Fruit fly (Drosophila melanogaster) whole organism, embryonic: ENCODE measurements around the gene zf30C.

Experiments
- Adf1 ChIP-seq: fragments of 200-800 bp; sonication (Bioruptor generic); IDR thresholded peaks from 2 replicates; pipeline ENCODE4 v1.3.6; 2022; ENCODE audit warnings: missing biosample characterization, missing genetic modification characterization
- B-H1 ChIP-seq: fragments of 200-800 bp; sonication (Bioruptor generic); IDR thresholded peaks from 3 replicates; pipeline ENCODE4 v1.3.6; 2022; ENCODE audit warnings: missing biosample characterization, missing genetic modification characterization
- BEAF-32 ChIP-seq: fragments of 200-800 bp; sonication (Bioruptor generic); optimal IDR thresholded peaks from 3 replicates; lab custom pipeline; 2017; ENCODE audit warnings: missing biosample characterization, missing genetic modification characterization, mild to moderate bottlenecking, moderate library complexity, missing genetic modification reagents
- CG10366 ChIP-seq: fragments of 200-800 bp; sonication (Bioruptor generic); IDR thresholded peaks from 2 replicates; pipeline ENCODE4 v1.3.6; 2022; ENCODE audit warnings: missing biosample characterization, missing genetic modification characterization
- CG10979 ChIP-seq: fragments of 200-800 bp; sonication (Bioruptor generic); optimal IDR thresholded peaks from 2 replicates; lab custom pipeline; 2018; ENCODE audit warnings: missing biosample characterization, mild to moderate bottlenecking, missing genetic modification characterization, moderate library complexity
- CG11695 ChIP-seq: fragments of 200-800 bp; sonication (Bioruptor generic); IDR thresholded peaks from 3 replicates; pipeline ENCODE4 v1.3.6; 2022; ENCODE audit warnings: missing biosample characterization, missing genetic modification characterization
- CG1233 ChIP-seq: fragments of 200-800 bp; sonication (Bioruptor generic); optimal IDR thresholded peaks from 4 replicates; lab custom pipeline; 2018; ENCODE audit warnings: missing biosample characterization, mild to moderate bottlenecking, missing genetic modification characterization
- CG12769 ChIP-seq: fragments of 200-800 bp; sonication (Bioruptor generic); optimal IDR thresholded peaks from 2 replicates; lab custom pipeline; 2019; ENCODE audit warnings: missing biosample characterization, mild to moderate bottlenecking, missing genetic modification characterization, moderate library complexity
- CG15601 ChIP-seq: fragments of 200-800 bp; sonication (Bioruptor generic); optimal IDR thresholded peaks from 3 replicates; lab custom pipeline; 2019; ENCODE audit warnings: missing biosample characterization, mild to moderate bottlenecking, missing genetic modification characterization, moderate library complexity
- CG16813 ChIP-seq: fragments of 200-800 bp; sonication (Bioruptor generic); IDR thresholded peaks from 3 replicates; pipeline ENCODE4 v1.3.6; 2022; ENCODE audit warnings: missing biosample characterization, missing genetic modification characterization; ENCODE audit not compliant: partially characterized antibody
- CG18262 ChIP-seq: fragments of 200-800 bp; optimal IDR thresholded peaks from 3 replicates; lab custom pipeline; 2019; ENCODE audit warnings: missing biosample characterization, mild to moderate bottlenecking, missing genetic modification characterization, moderate library complexity
- CG2199 ChIP-seq: fragments of 200-800 bp; sonication (Bioruptor generic); IDR thresholded peaks from 3 replicates; pipeline ENCODE4 v1.3.6; 2022; ENCODE audit warnings: missing biosample characterization, missing genetic modification characterization
- CG34422 ChIP-seq: fragments of 200-800 bp; sonication (Bioruptor generic); IDR thresholded peaks from 3 replicates; pipeline ENCODE4 v1.3.6; 2022; ENCODE audit warnings: missing biosample characterization, missing genetic modification characterization
- CG5245 ChIP-seq: fragments of 200-800 bp; sonication (Bioruptor generic); optimal IDR thresholded peaks from 3 replicates; lab custom pipeline; 2016; ENCODE audit warnings: missing biosample characterization, missing genetic modification characterization
- CG8359 ChIP-seq: fragments of 200-800 bp; sonication (Bioruptor generic); optimal IDR thresholded peaks from 2 replicates; lab custom pipeline; 2017; ENCODE audit warnings: missing biosample characterization, mild to moderate bottlenecking, missing genetic modification characterization, borderline replicate concordance
- CG8944 ChIP-seq: fragments of 200-800 bp; sonication (Bioruptor generic); optimal IDR thresholded peaks from 3 replicates; lab custom pipeline; 2016; ENCODE audit warnings: missing biosample characterization, missing genetic modification characterization
- CG9609 ChIP-seq: fragments of 200-800 bp; sonication (Bioruptor generic); optimal IDR thresholded peaks from 3 replicates; lab custom pipeline; 2016; ENCODE audit warnings: missing biosample characterization, missing genetic modification characterization
- Chrac-16 ChIP-seq: fragments of 200-800 bp; sonication (Bioruptor generic); optimal IDR thresholded peaks from 3 replicates; lab custom pipeline; 2016; ENCODE audit warnings: missing biosample characterization, missing genetic modification characterization
- Dbx ChIP-seq: fragments of 200-800 bp; sonication (Bioruptor generic); IDR thresholded peaks from 3 replicates; pipeline ENCODE4 v1.3.6; 2022; ENCODE audit warnings: missing biosample characterization, missing genetic modification characterization
- Hmr ChIP-seq: fragments of 200-800 bp; sonication (Bioruptor generic); optimal IDR thresholded peaks from 3 replicates; lab custom pipeline; 2017; ENCODE audit warnings: mild to moderate bottlenecking, missing biosample characterization, missing genetic modification reagents, missing genetic modification characterization
- Hr78 ChIP-seq, 2 experiments: fragments of 200-800 bp in 1 of 2; fragments of >200 bp in 1 of 2; sonication (Bioruptor generic) in 1 of 2; optimal IDR thresholded peaks; 2 replicates each; lab custom pipeline; 2017 to 2019; ENCODE audit warnings: missing biosample characterization in 2 of 2, missing genetic modification characterization in 2 of 2, mild to moderate bottlenecking in 1 of 2, moderate library complexity in 1 of 2
- Hsf ChIP-seq: fragments of 200-800 bp; sonication (Bioruptor generic); optimal IDR thresholded peaks from 3 replicates; lab custom pipeline; 2016; ENCODE audit warnings: missing biosample characterization, missing genetic modification characterization
- Lim3 ChIP-seq: fragments of 200-800 bp; sonication (Bioruptor generic); IDR thresholded peaks from 2 replicates; pipeline ENCODE4 v1.3.6; 2022; ENCODE audit warnings: missing biosample characterization, missing genetic modification characterization
- Myb ChIP-seq: fragments of 200-800 bp; sonication (Bioruptor generic); optimal IDR thresholded peaks from 2 replicates; lab custom pipeline; 2016; ENCODE audit warnings: missing biosample characterization, missing genetic modification characterization
- NC2β ChIP-seq: fragments of 200-800 bp; sonication (Bioruptor generic); optimal IDR thresholded peaks from 2 replicates; lab custom pipeline; 2016; ENCODE audit warnings: missing biosample characterization, missing genetic modification characterization
- Optix ChIP-seq: fragments of 200-800 bp; sonication (Bioruptor generic); IDR thresholded peaks from 3 replicates; pipeline ENCODE4 v1.3.6; 2022; ENCODE audit warnings: missing biosample characterization, missing genetic modification characterization
- Six4 ChIP-seq: fragments of 200-800 bp; sonication (Bioruptor generic); optimal IDR thresholded peaks from 2 replicates; lab custom pipeline; 2016; ENCODE audit warnings: missing biosample characterization, missing genetic modification characterization
- Stat92E ChIP-seq, 3 experiments: fragments of >200 bp in 2 of 3; fragments of 200-800 bp in 1 of 3; sonication (Bioruptor generic) in 1 of 3; optimal IDR thresholded peaks; 2 replicates each; lab custom pipeline; 2017 to 2019; ENCODE audit warnings: missing biosample characterization in 3 of 3, missing genetic modification characterization in 3 of 3, mild to moderate bottlenecking in 1 of 3, moderate library complexity in 1 of 3
- Trl ChIP-seq, 3 experiments: fragments of >200 bp in 2 of 3; fragments of 200-800 bp in 1 of 3; sonication (Bioruptor generic) in 1 of 3; optimal IDR thresholded peaks; 2 replicates in 1 of 3; 3 replicates in 2 of 3; lab custom pipeline; 2016 to 2017; ENCODE audit warnings: missing biosample characterization in 1 of 3, missing genetic modification characterization in 1 of 3
- Usf ChIP-seq: fragments of 200-800 bp; sonication (Bioruptor generic); optimal IDR thresholded peaks from 2 replicates; lab custom pipeline; 2017; ENCODE audit warnings: missing genotype, missing biosample characterization, missing genetic modification characterization
- ab ChIP-seq: fragments of 200-800 bp; sonication (Bioruptor generic); optimal IDR thresholded peaks from 2 replicates; lab custom pipeline; 2016; ENCODE audit warnings: missing biosample characterization, missing genetic modification characterization
- amos ChIP-seq: fragments of 200-800 bp; sonication (Bioruptor generic); IDR thresholded peaks from 2 replicates; pipeline ENCODE4 v1.3.6; 2022; ENCODE audit warnings: missing biosample characterization, missing genetic modification characterization; ENCODE audit not compliant: partially characterized antibody
- chif ChIP-seq, 2 experiments: fragments of 200-800 bp; sonication (Bioruptor generic); optimal IDR thresholded peaks; 3 replicates each; lab custom pipeline; 2016; ENCODE audit warnings: missing biosample characterization in 2 of 2, missing genetic modification characterization in 2 of 2
- chinmo ChIP-seq: fragments of 200-800 bp; sonication (Bioruptor generic); IDR thresholded peaks from 4 replicates; pipeline ENCODE4 v1.3.6; 2022; ENCODE audit warnings: missing biosample characterization, missing genetic modification characterization; ENCODE audit not compliant: partially characterized antibody
- croc ChIP-seq: fragments of 200-800 bp; sonication (Bioruptor generic); conservative IDR thresholded peaks from 3 replicates; pipeline ENCODE4 v1.3.6; 2022; ENCODE audit warnings: missing biosample characterization, missing genetic modification characterization
- dpn ChIP-seq, 2 experiments: fragments of 200-800 bp; sonication (Bioruptor generic); optimal IDR thresholded peaks; 3 replicates each; lab custom pipeline; 2016; ENCODE audit warnings: missing biosample characterization in 2 of 2, missing genetic modification characterization in 2 of 2
- her ChIP-seq: fragments of 200-800 bp; sonication (Bioruptor generic); optimal IDR thresholded peaks from 2 replicates; lab custom pipeline; 2016; ENCODE audit warnings: missing biosample characterization, missing genetic modification characterization
- kah ChIP-seq: fragments of 200-800 bp; sonication (Bioruptor generic); optimal IDR thresholded peaks from 2 replicates; lab custom pipeline; 2018; ENCODE audit warnings: missing biosample characterization, mild to moderate bottlenecking, missing genetic modification characterization
- lola ChIP-seq, 3 experiments: fragments of >200 bp in 2 of 3; fragments of 200-800 bp in 1 of 3; sonication (Bioruptor generic) in 1 of 3; optimal IDR thresholded peaks; 2 replicates each; lab custom pipeline; 2017 to 2019; ENCODE audit warnings: missing biosample characterization in 3 of 3, missing genetic modification characterization in 3 of 3, mild to moderate bottlenecking in 1 of 3, moderate library complexity in 1 of 3
- nom ChIP-seq: fragments of 200-800 bp; sonication (Bioruptor generic); optimal IDR thresholded peaks from 2 replicates; lab custom pipeline; 2017; ENCODE audit warnings: missing biosample characterization, missing genetic modification characterization, mild to moderate bottlenecking, moderate library complexity, missing genetic modification reagents
- oc ChIP-seq: fragments of 200-800 bp; sonication (Bioruptor generic); optimal IDR thresholded peaks from 2 replicates; lab custom pipeline; 2018; ENCODE audit warnings: missing biosample characterization, mild to moderate bottlenecking, missing genetic modification characterization, moderate library complexity
- prd ChIP-seq, 3 experiments: fragments of >200 bp in 2 of 3; fragments of 200-800 bp in 1 of 3; sonication (Bioruptor generic) in 1 of 3; optimal IDR thresholded peaks in 2 of 3; IDR thresholded peaks in 1 of 3; 2 replicates in 2 of 3; 3 replicates in 1 of 3; pipeline versions ENCODE4 v1.3.6 to Lab custom; 2017 to 2022; ENCODE audit warnings: missing biosample characterization in 1 of 3, missing genetic modification characterization in 1 of 3
- ranshi ChIP-seq: fragments of 200-800 bp; sonication (Bioruptor generic); IDR thresholded peaks from 2 replicates; pipeline ENCODE4 v1.3.6; 2022; ENCODE audit warnings: missing biosample characterization, missing genetic modification characterization
- seq ChIP-seq: fragments of 200-800 bp; sonication (Bioruptor generic); IDR thresholded peaks from 2 replicates; pipeline ENCODE4 v1.3.6; 2022; ENCODE audit warnings: missing biosample characterization, missing genetic modification characterization
- sna ChIP-seq: fragments of 200-800 bp; sonication (Bioruptor generic); IDR thresholded peaks from 2 replicates; pipeline ENCODE4 v1.3.6; 2022; ENCODE audit warnings: missing biosample characterization, missing genetic modification characterization; ENCODE audit not compliant: partially characterized antibody
- sob ChIP-seq: fragments of 200-800 bp; sonication (Bioruptor generic); IDR thresholded peaks from 2 replicates; pipeline ENCODE4 v1.3.6; 2022; ENCODE audit warnings: missing biosample characterization, missing genetic modification characterization
- tgo ChIP-seq: fragments of 200-800 bp; sonication (Bioruptor generic); IDR thresholded peaks from 3 replicates; pipeline ENCODE4 v1.3.6; 2022; ENCODE audit warnings: missing biosample characterization, missing genetic modification characterization
- tio ChIP-seq: fragments of 200-800 bp; sonication (Bioruptor generic); optimal IDR thresholded peaks from 2 replicates; lab custom pipeline; 2017; ENCODE audit warnings: missing biosample characterization, missing genetic modification characterization, inconsistent platforms
- trem ChIP-seq: fragments of 200-800 bp; optimal IDR thresholded peaks from 3 replicates; lab custom pipeline; 2019; ENCODE audit warnings: missing biosample characterization, mild to moderate bottlenecking, missing genetic modification characterization, moderate library complexity

Gene zf30C

dm6 chr2L:9790535-9790992, 32.4 kb downstream of the zf30C start, which contains the start of gene CG4036 (continued):
- TF ChIP-seq lola (GFP tag; optimal IDR thresholded peaks at IDR 0.05; lab: Kevin White, UChicago) (no peak), ranshi (GFP tag; lab: Robert Waterston, UW) (no peak), nom (peak; percentile 33), dpn (GFP tag; optimal IDR thresholded peaks at IDR 0.05; lab: Kevin White, UChicago) (no peak), Dbx (GFP tag; lab: Robert Waterston, UW) (no peak), CG2199 (GFP tag; lab: Robert Waterston, UW) (0 out of 3 replicates have a peak, but pooled peaks have one; percentile 56), prd (optimal IDR thresholded peaks at IDR 0.05; lab: Kevin White, UChicago) (no peak), prd (GFP tag; IDR thresholded peaks at IDR 0.05; lab: Robert Waterston, UW) (no peak), CG9609 (GFP tag; lab: Kevin White, UChicago) (no peak), CG10979 (peak; percentile 19), Chrac-16 (no peak), Myb (peak; percentile 93), Hmr (peak; percentile 51), oc (tag; lab: Kevin White, UChicago) (no peak), Six4 (GFP tag; lab: Kevin White, UChicago) (no peak), CG15601 (tag; lab: Kevin White, UChicago) (peak; percentile 35), sna (GFP tag; lab: Robert Waterston, UW) (no peak), CG10366 (GFP tag; lab: Robert Waterston, UW) (no peak), Adf1 (no peak), CG8359 (GFP tag; lab: Kevin White, UChicago) (no peak), BEAF-32 (GFP tag; lab: Kevin White, UChicago) (peak; percentile 52), seq (no peak), B-H1 (GFP tag; lab: Robert Waterston, UW) (no peak), CG1233 (no peak), CG12769 (no peak), chif (GFP tag; optimal IDR thresholded peaks at IDR 0.05; lab: Kevin White, UChicago) (no peak), ab (no peak), Optix (GFP tag; lab: Robert Waterston, UW) (no peak), CG11695 (GFP tag; lab: Robert Waterston, UW) (no peak), croc (no peak), Hsf (GFP tag; lab: Kevin White, UChicago) (no peak), Hr78 (GFP tag; optimal IDR thresholded peaks at IDR 0.05; lab: Kevin White, UChicago) (no peak), tio (no peak), Stat92E (GFP tag; optimal IDR thresholded peaks at IDR 0.05; lab: Kevin White, UChicago) (peak in 1 of 3 experiments; percentile 32), kah (GFP tag; lab: Kevin White, UChicago) (no peak), CG18262 (tag; lab: Kevin White, UChicago) (no peak), CG16813 (GFP tag; lab: Robert Waterston, UW) (no peak), CG5245 (GFP tag; lab: Kevin White, UChicago) (no peak), CG34422 (GFP tag; lab: Robert Waterston, UW) (no peak), Trl (optimal IDR thresholded peaks at IDR 0.05; lab: Kevin White, UChicago) (no peak), Trl (GFP tag; optimal IDR thresholded peaks at IDR 0.05; lab: Kevin White, UChicago) (no peak), Lim3 (GFP tag; lab: Robert Waterston, UW) (no peak), sob (GFP tag; lab: Robert Waterston, UW) (no peak), chinmo (GFP tag; lab: Robert Waterston, UW) (0 out of 4 replicates have a peak, but pooled peaks have one; percentile 35), NC2β (no peak), her (GFP tag; lab: Kevin White, UChicago) (no peak), trem (tag; lab: Kevin White, UChicago) (peak; percentile 60), CG8944 (GFP tag; lab: Kevin White, UChicago) (no peak), Usf (GFP tag; lab: Kevin White, UChicago) (no peak), tgo (no peak), amos (peak; percentile 30; the same call in 1 of the 2 replicates)
